Fruit fly (Drosophila melanogaster): ENCODE results near the gene GstO1.

dm6 chr3L:8553125-8553524, 28.5 kb upstream of the GstO1 start:
- TF ChIP-seq cic (GFP tag; optimal IDR thresholded peaks at IDR 0.05) (no peak), CG7101 (tag; optimal IDR thresholded peaks at IDR 0.05) (no peak), CG7045 (GFP tag; optimal IDR thresholded peaks at IDR 0.05) (no peak), Hr96 (GFP tag; optimal IDR thresholded peaks at IDR 0.05) (no peak), ovo (GFP tag; optimal IDR thresholded peaks at IDR 0.05) (no peak), CG5204 (GFP tag; optimal IDR thresholded peaks at IDR 0.05) (no peak), Crg-1 (GFP tag; optimal IDR thresholded peaks at IDR 0.05) (no peak), kay (GFP tag; ENCODE audit: borderline replicate concordance) (no peak), Clk (GFP tag; optimal IDR thresholded peaks at IDR 0.05) (no peak), CG14711 (tag; optimal IDR thresholded peaks at IDR 0.05) (no peak), cnc (optimal IDR thresholded peaks at IDR 0.05) (no peak), tj (GFP tag; optimal IDR thresholded peaks at IDR 0.05) (no peak)
